Fruit fly (Drosophila melanogaster): Measurements from ENCODE around the gene Alp1.

DNA sequence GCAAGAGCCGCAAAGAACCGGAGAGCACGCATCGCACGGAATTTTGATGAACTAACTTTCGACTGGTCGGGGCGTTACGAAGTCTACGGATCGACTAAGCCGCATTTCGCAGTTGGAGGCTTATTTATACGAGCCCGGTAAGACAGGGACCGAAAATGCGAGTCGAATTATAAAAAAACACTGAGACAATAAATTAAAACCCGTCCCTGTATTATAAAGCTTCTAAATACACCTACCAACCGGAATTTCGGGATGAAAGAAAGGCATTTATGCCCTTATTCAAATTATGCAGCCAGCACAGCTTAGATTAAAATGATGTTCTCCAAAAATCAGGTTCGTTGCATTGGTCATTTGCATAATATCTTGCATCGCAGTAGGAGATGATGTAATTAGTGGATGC, at the start of gene Alp1:
- TF ChIP-seq CG12605 (GFP tag; IDR thresholded peaks at IDR 0.05) (no peak), CG4496 (GFP tag; IDR thresholded peaks at IDR 0.05) (no peak), CG8159 (tag; optimal IDR thresholded peaks at IDR 0.05) (no peak), CG34367 (tag; optimal IDR thresholded peaks at IDR 0.05) (no peak), CG10348 (GFP tag; IDR thresholded peaks at IDR 0.05) (no peak), CG13204 (GFP tag; optimal IDR thresholded peaks at IDR 0.05) (no peak), gl (tag; optimal IDR thresholded peaks at IDR 0.05) (no peak), Pif1A (GFP tag; optimal IDR thresholded peaks at IDR 0.05) (no peak), CG15710 (tag; optimal IDR thresholded peaks at IDR 0.05) (no peak), CG8301 (tag; optimal IDR thresholded peaks at IDR 0.05) (no peak)
